Worm (Caenorhabditis elegans): ENCODE measurements around the gene T12A2.3.

Gene T12A2.3

DNA sequence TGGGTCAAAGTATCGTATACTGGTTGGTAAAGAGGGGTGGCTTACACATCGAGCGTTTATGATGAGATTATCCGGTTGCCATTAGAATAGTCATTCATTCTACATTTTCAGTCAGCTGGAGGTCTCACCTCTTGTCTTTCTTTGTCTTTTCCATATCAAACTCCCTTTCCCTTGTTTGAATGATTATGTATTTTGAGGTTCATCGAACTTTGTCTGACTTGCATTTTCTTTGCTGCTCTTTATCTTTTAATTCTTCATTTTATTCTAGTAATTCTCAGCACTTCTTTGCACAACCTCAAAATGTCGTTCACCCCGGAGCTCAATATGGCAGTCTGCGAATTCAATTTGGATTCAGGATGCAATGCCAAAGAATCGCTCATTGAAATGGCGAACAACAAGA lies at the start of gene T12A2.3:
Gene T12A2.3, plus strand, starts transcription at position 301 of the 400 bp plus-strand sequence.
- TF ChIP-seq tra-4 (tag; optimal IDR thresholded peaks at IDR 0.05) (no peak), scrt-1 (GFP tag; IDR thresholded peaks at IDR 0.05) (no peak), B0310.2 (tag; optimal IDR thresholded peaks at IDR 0.05) (no peak), ets-7 (tag; optimal IDR thresholded peaks at IDR 0.05) (no peak), F13C5.2 (tag; optimal IDR thresholded peaks at IDR 0.05) (no peak), ceh-13 (GFP tag; optimal IDR thresholded peaks at IDR 0.05) (no peak), tbx-37 (GFP tag; conservative IDR thresholded peaks at IDR 0.05) (no peak), flt-1 (GFP tag; IDR thresholded peaks at IDR 0.05) (no peak), hnd-1 (tag; optimal IDR thresholded peaks at IDR 0.05) (no peak), aly-1 (tag; optimal IDR thresholded peaks at IDR 0.05) (no peak), ceh-36 (tag; optimal IDR thresholded peaks at IDR 0.05) (no peak)

ce11 chrIII:6194480-6194879 lies 46.1 kb upstream of the T12A2.3 start, which contains the start of gene ugt-66:
TSS of gene ugt-66 (minus strand) at chrIII:6194580.
- TF ChIP-seq pes-1 (GFP tag; IDR thresholded peaks at IDR 0.05) (no peak), sea-1 (GFP tag; conservative IDR thresholded peaks at IDR 0.05) (no peak), flt-1 (GFP tag; IDR thresholded peaks at IDR 0.05) (no peak), ets-7 (tag; optimal IDR thresholded peaks at IDR 0.05) (no peak), hmg-4 (GFP tag; optimal IDR thresholded peaks at IDR 0.05) (no peak), tbx-11 (GFP tag; IDR thresholded peaks at IDR 0.05) (no peak), F13C5.2 (tag; optimal IDR thresholded peaks at IDR 0.05) (no peak), ceh-36 (tag; optimal IDR thresholded peaks at IDR 0.05) (no peak)

ce11 chrIII:6195718-6196117 lies 44.9 kb upstream of the T12A2.3 start:
- no peak for TF ChIP-seq flt-1 (GFP tag; IDR thresholded peaks at IDR 0.05)
- no peak for TF ChIP-seq hmg-4 (GFP tag; optimal IDR thresholded peaks at IDR 0.05)
- no peak for TF ChIP-seq sea-1 (GFP tag; conservative IDR thresholded peaks at IDR 0.05)
- TF ChIP-seq scrt-1 (GFP tag; IDR thresholded peaks at IDR 0.05): no peak
- TF ChIP-seq ceh-13 (GFP tag; optimal IDR thresholded peaks at IDR 0.05): no peak
- TF ChIP-seq tra-4 (tag; optimal IDR thresholded peaks at IDR 0.05): no peak
- TF ChIP-seq F13C5.2 (tag; optimal IDR thresholded peaks at IDR 0.05): no peak
- TF ChIP-seq pes-1 (GFP tag; IDR thresholded peaks at IDR 0.05): no peak
- no peak for TF ChIP-seq ceh-36 (tag; optimal IDR thresholded peaks at IDR 0.05)
- no peak for TF ChIP-seq aly-1 (tag; optimal IDR thresholded peaks at IDR 0.05)
- TF ChIP-seq B0310.2 (tag; optimal IDR thresholded peaks at IDR 0.05): no peak
- TF ChIP-seq ets-7 (tag; optimal IDR thresholded peaks at IDR 0.05): no peak
- TF ChIP-seq tbx-11 (GFP tag; IDR thresholded peaks at IDR 0.05): no peak
- TF ChIP-seq hmbx-1 (tag; optimal IDR thresholded peaks at IDR 0.05): no peak
- no peak for TF ChIP-seq tbx-37 (GFP tag; conservative IDR thresholded peaks at IDR 0.05)
- TF ChIP-seq hnd-1 (tag; optimal IDR thresholded peaks at IDR 0.05): no peak

DNA sequence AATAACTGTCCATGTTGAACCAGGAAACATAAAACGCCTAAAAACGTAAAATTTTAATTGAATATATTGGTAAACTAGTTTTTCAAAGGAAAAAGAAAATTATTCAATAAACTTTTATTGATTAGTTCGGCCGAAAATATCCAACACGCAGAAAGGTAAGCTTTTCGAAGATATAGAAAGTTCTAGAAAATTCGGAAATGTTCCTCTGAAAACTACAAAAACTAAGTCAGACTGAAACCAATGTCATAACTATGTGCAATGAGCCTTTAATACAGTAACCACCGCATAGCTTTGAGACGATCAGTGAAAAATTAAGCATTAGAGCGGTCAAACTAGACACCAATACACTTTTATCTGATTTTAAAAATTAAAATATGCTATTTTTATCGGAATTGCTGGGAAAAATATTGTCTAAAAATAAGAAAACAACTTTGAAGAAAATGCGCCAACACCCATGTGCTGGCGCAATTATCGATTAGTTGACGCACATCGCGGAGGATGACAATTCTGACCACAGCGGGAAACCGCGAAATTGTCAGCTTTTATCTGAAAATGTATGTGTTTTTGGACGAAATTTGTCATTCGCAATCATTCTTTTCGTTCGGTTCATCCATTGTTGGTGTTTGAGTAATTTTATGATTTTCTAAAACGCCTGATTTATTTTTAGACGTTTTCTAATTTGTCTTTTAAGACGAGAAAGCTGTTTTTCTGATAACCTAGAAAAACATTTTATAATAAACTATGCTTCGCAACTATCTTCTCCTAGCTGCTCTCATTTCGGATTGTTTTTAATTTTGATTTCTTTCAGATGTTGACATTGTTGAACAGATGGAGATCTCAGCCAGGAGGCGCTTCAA lies 42.0 kb upstream of the T12A2.3 start, which contains the start of the genes C23G10.7 and rpn-2:
Gene C23G10.7, minus strand, starts transcription at position 37 of the 857 bp plus-strand sequence.
Gene rpn-2, plus strand, starts transcription at position 807 of the 857 bp plus-strand sequence.
- TF ChIP-seq B0310.2 (tag; optimal IDR thresholded peaks at IDR 0.05): no peak
- TF ChIP-seq aly-1 (tag; optimal IDR thresholded peaks at IDR 0.05): no peak
- 0 out of 2 replicates have a peak, but pooled peaks have one; percentile 17 for TF ChIP-seq scrt-1 (GFP tag; IDR thresholded peaks at IDR 0.05)
- TF ChIP-seq ceh-36 (tag; optimal IDR thresholded peaks at IDR 0.05): no peak
- peak; percentile 2 for TF ChIP-seq F13C5.2 (tag; optimal IDR thresholded peaks at IDR 0.05)

ce11 chrIII:6201325-6201724 lies 39.3 kb upstream of the T12A2.3 start:
- TF ChIP-seq hnd-1 (tag; optimal IDR thresholded peaks at IDR 0.05) (no peak), aly-1 (tag; optimal IDR thresholded peaks at IDR 0.05) (no peak), F13C5.2 (tag; optimal IDR thresholded peaks at IDR 0.05) (no peak), tbx-11 (GFP tag; IDR thresholded peaks at IDR 0.05) (no peak), ceh-36 (tag; optimal IDR thresholded peaks at IDR 0.05) (no peak), tra-4 (tag; optimal IDR thresholded peaks at IDR 0.05) (no peak), hmg-4 (GFP tag; optimal IDR thresholded peaks at IDR 0.05) (no peak), sea-1 (GFP tag; conservative IDR thresholded peaks at IDR 0.05) (no peak), scrt-1 (GFP tag; IDR thresholded peaks at IDR 0.05) (no peak), ceh-13 (GFP tag; optimal IDR thresholded peaks at IDR 0.05) (no peak), B0310.2 (tag; optimal IDR thresholded peaks at IDR 0.05) (no peak), pes-1 (GFP tag; IDR thresholded peaks at IDR 0.05) (no peak), ets-7 (tag; optimal IDR thresholded peaks at IDR 0.05) (no peak), flt-1 (GFP tag; IDR thresholded peaks at IDR 0.05) (no peak), ama-1 (optimal IDR thresholded peaks at IDR 0.05) (no peak), tbx-37 (GFP tag; conservative IDR thresholded peaks at IDR 0.05) (no peak)

DNA sequence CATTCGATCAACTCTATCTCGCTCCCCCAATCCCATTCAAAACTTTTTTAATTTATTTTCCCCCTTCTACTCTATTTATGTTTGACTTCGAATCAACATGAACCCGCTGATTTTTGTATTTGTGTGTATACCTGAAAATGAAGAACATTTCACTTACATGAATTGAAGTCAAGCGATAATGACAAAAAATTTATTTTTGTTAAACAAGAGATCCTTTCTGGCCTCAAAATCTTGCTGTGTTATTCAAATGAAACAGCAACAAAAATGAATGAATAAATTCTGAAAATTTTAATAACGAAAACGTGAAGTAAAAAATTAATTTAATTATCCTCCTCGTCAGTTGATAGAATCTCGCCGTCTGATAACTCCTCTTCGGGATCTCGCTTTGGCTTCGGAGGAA lies 38.2 kb upstream of the T12A2.3 start:
- no peak for TF ChIP-seq pes-1 (GFP tag; IDR thresholded peaks at IDR 0.05)
- no peak for TF ChIP-seq tra-4 (tag; optimal IDR thresholded peaks at IDR 0.05)
- TF ChIP-seq hmbx-1 (tag; optimal IDR thresholded peaks at IDR 0.05): no peak
- TF ChIP-seq scrt-1 (GFP tag; IDR thresholded peaks at IDR 0.05): no peak
- no peak for TF ChIP-seq ceh-36 (tag; optimal IDR thresholded peaks at IDR 0.05)
- TF ChIP-seq tbx-11 (GFP tag; IDR thresholded peaks at IDR 0.05): no peak
- no peak for TF ChIP-seq ceh-13 (GFP tag; optimal IDR thresholded peaks at IDR 0.05)
- no peak for TF ChIP-seq ama-1 (optimal IDR thresholded peaks at IDR 0.05)
- TF ChIP-seq B0310.2 (tag; optimal IDR thresholded peaks at IDR 0.05): no peak
- no peak for TF ChIP-seq flt-1 (GFP tag; IDR thresholded peaks at IDR 0.05)
- TF ChIP-seq tbx-37 (GFP tag; conservative IDR thresholded peaks at IDR 0.05): no peak
- no peak for TF ChIP-seq F13C5.2 (tag; optimal IDR thresholded peaks at IDR 0.05)
- no peak for TF ChIP-seq aly-1 (tag; optimal IDR thresholded peaks at IDR 0.05)
- no peak for TF ChIP-seq ets-7 (tag; optimal IDR thresholded peaks at IDR 0.05)
- TF ChIP-seq sea-1 (GFP tag; conservative IDR thresholded peaks at IDR 0.05): no peak
- no peak for TF ChIP-seq hmg-4 (GFP tag; optimal IDR thresholded peaks at IDR 0.05)
- no peak for TF ChIP-seq hnd-1 (tag; optimal IDR thresholded peaks at IDR 0.05)

All from whole organism, early embryonic.